Worm (Caenorhabditis elegans): ENCODE data around the gene R05G6.9.

DNA sequence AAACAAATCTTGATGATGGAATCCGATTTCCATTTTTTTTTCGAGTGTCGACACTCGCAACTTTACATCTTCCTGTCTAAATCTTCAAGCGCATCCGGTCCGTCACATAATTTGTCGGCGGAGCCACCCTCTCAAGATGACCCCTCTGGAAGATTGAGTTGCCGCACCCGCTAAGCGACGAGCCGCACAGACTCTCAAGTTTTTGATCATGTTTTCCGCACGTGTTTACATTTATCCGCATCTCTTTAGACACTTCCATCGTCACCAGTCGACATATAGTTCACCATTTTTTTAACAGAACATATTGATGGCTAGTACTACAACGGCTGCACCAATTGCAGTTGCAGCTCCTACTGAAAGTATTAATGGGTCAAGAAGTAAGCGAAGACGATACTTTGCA is 24.6 kb downstream of the R05G6.9 start, which contains the start of gene F55G1.1:
- TF ChIP-seq elt-1 (tag; optimal IDR thresholded peaks at IDR 0.05; ENCODE audit: borderline replicate concordance, insufficient read depth) (no peak), mab-5 (tag; optimal IDR thresholded peaks at IDR 0.05) (no peak), ces-1 (GFP tag; optimal IDR thresholded peaks at IDR 0.05) (no peak), tbx-8 (GFP tag; optimal IDR thresholded peaks at IDR 0.05) (no peak), ham-2 (GFP tag; optimal IDR thresholded peaks at IDR 0.05) (no peak), ceh-39 (tag; optimal IDR thresholded peaks at IDR 0.05) (no peak), lsy-2 (tag; optimal IDR thresholded peaks at IDR 0.05) (no peak), sem-2 (GFP tag; optimal IDR thresholded peaks at IDR 0.05) (no peak)
